Fruit fly (Drosophila melanogaster) whole organism: ENCODE measurements around the gene Coq6.

Experiments
- CG8478 ChIP-seq: fragments of >200 bp; optimal IDR thresholded peaks from 2 replicates; lab custom pipeline; 2018; ENCODE audit warnings: inconsistent platforms
- Dll ChIP-seq: fragments of >200 bp; optimal IDR thresholded peaks from 2 replicates; lab custom pipeline; 2017
- EcR ChIP-seq, 2 experiments: fragments of >200 bp; optimal IDR thresholded peaks; 2 replicates each; lab custom pipeline; 2017; ENCODE audit warnings: missing biosample characterization in 2 of 2, missing genetic modification characterization in 2 of 2, missing genetic modification reagents in 2 of 2
- pan ChIP-seq: fragments of >200 bp; optimal IDR thresholded peaks from 2 replicates; lab custom pipeline; 2017
- psq ChIP-seq: fragments of >200 bp; optimal IDR thresholded peaks from 2 replicates; lab custom pipeline; 2017
- usp ChIP-seq: fragments of >200 bp; optimal IDR thresholded peaks from 2 replicates; lab custom pipeline; 2017; ENCODE audit warnings: missing biosample characterization, missing genetic modification characterization, mixed read lengths

The Coq6 gene

dm6 chr2L:5546518-5547287, 14.7 kb upstream of the Coq6 start, which contains the start of gene Oscillin:
TSS of gene Oscillin (plus strand) at chr2L:5547086.
- no peak for TF ChIP-seq EcR (GFP tag; optimal IDR thresholded peaks at IDR 0.05; lab: Kevin White, UChicago)
- TF ChIP-seq usp (GFP tag; lab: Kevin White, UChicago): no peak
- no peak for TF ChIP-seq CG8478 (lab: Kevin White, UChicago)
- no peak for TF ChIP-seq pan
- no peak for TF ChIP-seq psq (lab: Kevin White, UChicago)
- TF ChIP-seq Dll (lab: Kevin White, UChicago): no peak

- TF ChIP-seq usp (GFP tag; lab: Kevin White, UChicago) (no peak), Dll (lab: Kevin White, UChicago) (no peak), psq (lab: Kevin White, UChicago) (no peak), CG8478 (lab: Kevin White, UChicago) (no peak), pan (no peak), EcR (GFP tag; optimal IDR thresholded peaks at IDR 0.05; lab: Kevin White, UChicago) (no peak)
Observed at dm6 chr2L:5546207-5546517, 14.1 kb upstream of the Coq6 start.

- TF ChIP-seq Dll (lab: Kevin White, UChicago) (no peak), usp (GFP tag; lab: Kevin White, UChicago) (no peak), pan (no peak), EcR (GFP tag; optimal IDR thresholded peaks at IDR 0.05; lab: Kevin White, UChicago) (no peak), psq (lab: Kevin White, UChicago) (no peak), CG8478 (lab: Kevin White, UChicago) (no peak)
Observed at dm6 chr2L:5542944-5543515, 11.0 kb upstream of the Coq6 start.

- TF ChIP-seq psq (lab: Kevin White, UChicago): no peak
- TF ChIP-seq pan: no peak
- no peak for TF ChIP-seq usp (GFP tag; lab: Kevin White, UChicago)
- TF ChIP-seq Dll (lab: Kevin White, UChicago): no peak
- no peak for TF ChIP-seq CG8478 (lab: Kevin White, UChicago)
- no peak for TF ChIP-seq EcR (GFP tag; optimal IDR thresholded peaks at IDR 0.05; lab: Kevin White, UChicago)
Observed at dm6 chr2L:5541935-5542685, 10.1 kb upstream of the Coq6 start, which contains the start of the genes Hel25E and Lam. TSS of gene Hel25E (minus strand) at chr2L:5542314. TSS of gene Lam (plus strand) at chr2L:5542480.

dm6 chr2L:5539034-5539433, 7.0 kb upstream of the Coq6 start, which contains the start of gene CG14015:
TSS of gene CG14015 (minus strand) at chr2L:5539196.
- no peak for TF ChIP-seq usp (GFP tag; lab: Kevin White, UChicago)
- no peak for TF ChIP-seq EcR (GFP tag; optimal IDR thresholded peaks at IDR 0.05; lab: Kevin White, UChicago)
- TF ChIP-seq Dll (lab: Kevin White, UChicago): no peak
- TF ChIP-seq CG8478 (lab: Kevin White, UChicago): no peak
- TF ChIP-seq psq (lab: Kevin White, UChicago): no peak
- no peak for TF ChIP-seq pan

dm6 chr2L:5537063-5537462, 5.0 kb upstream of the Coq6 start:
- no peak for TF ChIP-seq pan
- TF ChIP-seq psq (lab: Kevin White, UChicago): no peak
- TF ChIP-seq usp (GFP tag; lab: Kevin White, UChicago): no peak
- no peak for TF ChIP-seq EcR (GFP tag; optimal IDR thresholded peaks at IDR 0.05; lab: Kevin White, UChicago)
- no peak for TF ChIP-seq Dll (lab: Kevin White, UChicago)
- no peak for TF ChIP-seq CG8478 (lab: Kevin White, UChicago)

dm6 chr2L:5536658-5537057, 4.6 kb upstream of the Coq6 start, which contains the start of gene tomb:
TSS of gene tomb (minus strand) at chr2L:5536758.
- TF ChIP-seq EcR (GFP tag; optimal IDR thresholded peaks at IDR 0.05; lab: Kevin White, UChicago) (no peak), psq (lab: Kevin White, UChicago) (no peak), Dll (lab: Kevin White, UChicago) (no peak), CG8478 (lab: Kevin White, UChicago) (no peak), pan (no peak), usp (GFP tag; lab: Kevin White, UChicago) (no peak)

dm6 chr2L:5527861-5528260, 4.2 kb downstream of the Coq6 start, which contains the start of gene CG31915:
TSS of gene CG31915 (plus strand) at chr2L:5528123.
- TF ChIP-seq EcR (GFP tag; optimal IDR thresholded peaks at IDR 0.05; lab: Kevin White, UChicago) (no peak), usp (GFP tag; lab: Kevin White, UChicago) (no peak), CG8478 (lab: Kevin White, UChicago) (no peak), Dll (lab: Kevin White, UChicago) (no peak), pan (no peak), psq (lab: Kevin White, UChicago) (no peak)

- no peak for TF ChIP-seq CG8478 (lab: Kevin White, UChicago)
- TF ChIP-seq psq (lab: Kevin White, UChicago): no peak
- no peak for TF ChIP-seq pan
Observed at dm6 chr2L:5526738-5527137, 5.3 kb downstream of the Coq6 start, which contains the start of gene Cox11. TSS of gene Cox11 (plus strand) at chr2L:5526957.

- TF ChIP-seq EcR (GFP tag; optimal IDR thresholded peaks at IDR 0.05; lab: Kevin White, UChicago): no peak
- TF ChIP-seq CG8478 (lab: Kevin White, UChicago): no peak
- TF ChIP-seq Dll (lab: Kevin White, UChicago): no peak
- no peak for TF ChIP-seq pan
- no peak for TF ChIP-seq usp (GFP tag; lab: Kevin White, UChicago)
- no peak for TF ChIP-seq psq (lab: Kevin White, UChicago)
Observed at dm6 chr2L:5525723-5526122, 6.3 kb downstream of the Coq6 start, which contains the start of gene Cap-D3. TSS of gene Cap-D3 (plus strand) at chr2L:5525905.
